Worm (Caenorhabditis elegans) whole organism, late embryonic: ENCODE data around the gene C26E6.1.
"Not testable (repeated sequence)": the region's sequence is repeated elsewhere in the genome, so short reads cannot be mapped to it uniquely, and the experiment has no call there.

Experiments
- C08G9.2 ChIP-seq: sonication (generic microtip); optimal IDR thresholded peaks from 2 replicates; lab custom pipeline; 2016; ENCODE audit warnings: mild to moderate bottlenecking, missing genetic modification characterization, moderate library complexity, missing compliant biosample characterization
- T23F11.4 ChIP-seq: fragments of 200-800 bp; sonication (Bioruptor generic); optimal IDR thresholded peaks from 2 replicates; lab custom pipeline; 2018; ENCODE audit warnings: mild to moderate bottlenecking, missing genetic modification characterization, missing compliant biosample characterization
- ama-1 ChIP-seq: fragments of 150-350 bp; optimal IDR thresholded peaks from 2 replicates; lab custom pipeline; 2014
- ceh-14 ChIP-seq: sonication (generic microtip); optimal IDR thresholded peaks from 2 replicates; lab custom pipeline; 2016; ENCODE audit warnings: missing genotype, missing genetic modification characterization, missing compliant biosample characterization
- ceh-18 ChIP-seq: sonication (generic microtip); optimal IDR thresholded peaks from 2 replicates; lab custom pipeline; 2016; ENCODE audit warnings: missing genetic modification characterization, missing compliant biosample characterization
- ceh-19 ChIP-seq: fragments of 200-800 bp; sonication (Bioruptor generic); optimal IDR thresholded peaks from 2 replicates; lab custom pipeline; 2018; ENCODE audit warnings: mild to moderate bottlenecking, missing genetic modification characterization, missing compliant biosample characterization
- ceh-2 ChIP-seq: sonication (generic microtip); optimal IDR thresholded peaks from 2 replicates; lab custom pipeline; 2016; ENCODE audit warnings: missing genotype, missing genetic modification characterization, missing compliant biosample characterization
- ceh-30 ChIP-seq: fragments of 150-350 bp; optimal IDR thresholded peaks from 2 replicates; lab custom pipeline; 2014; ENCODE audit warnings: missing biosample characterization, missing genetic modification characterization
- ceh-31 ChIP-seq: sonication (generic microtip); optimal IDR thresholded peaks from 2 replicates; lab custom pipeline; 2016; ENCODE audit warnings: missing genetic modification characterization, missing compliant biosample characterization
- ceh-34 ChIP-seq: sonication (generic microtip); optimal IDR thresholded peaks from 2 replicates; lab custom pipeline; 2016; ENCODE audit warnings: mild to moderate bottlenecking, missing genetic modification characterization, missing compliant biosample characterization
- ceh-9 ChIP-seq: sonication (generic microtip); optimal IDR thresholded peaks from 2 replicates; lab custom pipeline; 2016; ENCODE audit warnings: mild to moderate bottlenecking, missing genetic modification characterization, inconsistent platforms, missing compliant biosample characterization
- che-1 ChIP-seq: sonication (generic microtip); optimal IDR thresholded peaks from 2 replicates; lab custom pipeline; 2016; ENCODE audit warnings: mild to moderate bottlenecking, missing genetic modification characterization, missing compliant biosample characterization
- dmd-4 ChIP-seq: sonication (generic microtip); optimal IDR thresholded peaks from 2 replicates; lab custom pipeline; 2016; ENCODE audit warnings: borderline replicate concordance, missing genetic modification characterization, missing compliant biosample characterization
- elt-4 ChIP-seq: sonication (generic microtip); optimal IDR thresholded peaks from 2 replicates; lab custom pipeline; 2016; ENCODE audit warnings: missing genetic modification characterization, missing compliant biosample characterization
- ets-4 ChIP-seq: sonication (generic microtip); optimal IDR thresholded peaks from 2 replicates; lab custom pipeline; 2016; ENCODE audit warnings: missing genetic modification characterization, missing compliant biosample characterization
- fax-1 ChIP-seq: sonication (generic microtip); optimal IDR thresholded peaks from 2 replicates; lab custom pipeline; 2016; ENCODE audit warnings: missing genotype, missing genetic modification characterization, missing compliant biosample characterization
- fkh-10 ChIP-seq: fragments of 150-350 bp; optimal IDR thresholded peaks from 2 replicates; lab custom pipeline; 2014; ENCODE audit warnings: missing biosample characterization, missing genetic modification reagents, missing genetic modification characterization
- hlh-13 ChIP-seq: fragments of 200-800 bp; sonication (Bioruptor generic); optimal IDR thresholded peaks from 2 replicates; lab custom pipeline; 2018; ENCODE audit warnings: mild to moderate bottlenecking, missing genetic modification characterization, missing compliant biosample characterization
- lin-11 ChIP-seq: fragments of 200-800 bp; sonication (Bioruptor generic); optimal IDR thresholded peaks from 2 replicates; lab custom pipeline; 2018; ENCODE audit warnings: mild to moderate bottlenecking, missing genetic modification characterization, missing compliant biosample characterization
- madf-2 ChIP-seq: sonication (generic microtip); optimal IDR thresholded peaks from 2 replicates; lab custom pipeline; 2017; ENCODE audit warnings: missing genetic modification characterization, missing compliant biosample characterization
- mec-3 ChIP-seq: sonication (generic microtip); optimal IDR thresholded peaks from 2 replicates; lab custom pipeline; 2016; ENCODE audit warnings: borderline replicate concordance, missing genetic modification characterization, missing compliant biosample characterization
- nfya-1 ChIP-seq: sonication (generic microtip); optimal IDR thresholded peaks from 2 replicates; lab custom pipeline; 2017; ENCODE audit warnings: missing genetic modification characterization, mild to moderate bottlenecking, missing compliant biosample characterization, antibody characterized with exemption, moderate library complexity
- nhr-11 ChIP-seq: fragments of 150-350 bp; optimal IDR thresholded peaks from 2 replicates; lab custom pipeline; 2014; ENCODE audit warnings: missing biosample characterization, missing genetic modification characterization
- pat-9 ChIP-seq: fragments of 200-800 bp; sonication (Bioruptor generic); optimal IDR thresholded peaks from 2 replicates; lab custom pipeline; 2018; ENCODE audit warnings: mild to moderate bottlenecking, missing genetic modification characterization, moderate library complexity, missing compliant biosample characterization
- pax-1 ChIP-seq: fragments of 150-350 bp; optimal IDR thresholded peaks from 2 replicates; lab custom pipeline; 2014; ENCODE audit warnings: missing biosample characterization, missing genetic modification characterization
- pqm-1 ChIP-seq: sonication (generic microtip); optimal IDR thresholded peaks from 2 replicates; lab custom pipeline; 2016; ENCODE audit warnings: missing genetic modification characterization, missing compliant biosample characterization
- ref-2 ChIP-seq: sonication (generic microtip); optimal IDR thresholded peaks from 2 replicates; lab custom pipeline; 2016; ENCODE audit warnings: missing genetic modification characterization, missing compliant biosample characterization
- sdc-2 ChIP-seq: sonication (generic microtip); optimal IDR thresholded peaks from 2 replicates; lab custom pipeline; 2016; ENCODE audit warnings: missing genotype, missing genetic modification characterization, missing compliant biosample characterization
- tbx-2 ChIP-seq: sonication (generic microtip); optimal IDR thresholded peaks from 2 replicates; lab custom pipeline; 2016; ENCODE audit warnings: missing genetic modification characterization, missing compliant biosample characterization
- tbx-7 ChIP-seq: sonication (generic microtip); optimal IDR thresholded peaks from 2 replicates; lab custom pipeline; 2016; ENCODE audit warnings: missing genotype, missing genetic modification characterization, missing compliant biosample characterization
- unc-86 ChIP-seq: sonication (generic microtip); optimal IDR thresholded peaks from 2 replicates; lab custom pipeline; 2016; ENCODE audit warnings: missing genetic modification characterization, missing compliant biosample characterization
- ztf-16 ChIP-seq: sonication (generic microtip); optimal IDR thresholded peaks from 2 replicates; lab custom pipeline; 2017; ENCODE audit warnings: missing genetic modification characterization, missing compliant biosample characterization

C26E6.1 gene

ce11 chrIII:4980367-4980766 lies 23.7 kb downstream of the C26E6.1 start, which contains the start of gene C27F2.6:
C27F2.6 (minus strand) TSS chrIII:4980467.
- TF ChIP-seq elt-4, ceh-30, pqm-1 (tag; lab: Kevin White, UChicago): not testable (repeated sequence)

- TF ChIP-seq fax-1 (tag; lab: Kevin White, UChicago), result no peak
- no peak for TF ChIP-seq pax-1 (tag; lab: Kevin White, UChicago)
- no peak for TF ChIP-seq ceh-19
- TF ChIP-seq mec-3 (tag; lab: Kevin White, UChicago), result no peak
- TF ChIP-seq nhr-11 (tag; lab: Kevin White, UChicago), result no peak
- no peak for TF ChIP-seq ceh-34
- TF ChIP-seq sdc-2 (tag; lab: Kevin White, UChicago), result no peak
- no peak for TF ChIP-seq pat-9 (tag; lab: Kevin White, UChicago)
- TF ChIP-seq ztf-16 (tag; lab: Kevin White, UChicago), result no peak
- no peak for TF ChIP-seq T23F11.4 (GFP tag; lab: Kevin White, UChicago)
- no peak for TF ChIP-seq madf-2 (tag; lab: Kevin White, UChicago)
- no peak for TF ChIP-seq ceh-18 (tag; lab: Kevin White, UChicago)
- no peak for TF ChIP-seq che-1
- TF ChIP-seq hlh-13 (GFP tag; lab: Kevin White, UChicago), result no peak
- TF ChIP-seq dmd-4 (tag; lab: Kevin White, UChicago), result no peak
Measured at ce11 chrIII:4983961-4984360, 27.3 kb downstream of the C26E6.1 start.

- TF ChIP-seq fkh-10 (GFP tag; lab: Kevin White, UChicago) (no peak), tbx-2 (tag; lab: Kevin White, UChicago) (no peak), nfya-1 (peak; percentile 24), ama-1 (no peak), ceh-14 (tag; lab: Kevin White, UChicago) (no peak)
Measured at ce11 chrIII:4984444-4985086, 27.9 kb downstream of the C26E6.1 start, which contains the start of gene C27F2.7. C27F2.7 (minus strand) TSS chrIII:4984494.

ce11 chrIII:4986790-4987259 lies 30.2 kb downstream of the C26E6.1 start, which contains the start of the genes C27F2.10 and wdr-60:
C27F2.10 (minus strand) TSS chrIII:4986898.
wdr-60 (plus strand) TSS chrIII:4987209.
- peak; percentile 58 for TF ChIP-seq ceh-2 (tag; lab: Kevin White, UChicago)
- peak; percentile 63 for TF ChIP-seq tbx-7 (tag; lab: Kevin White, UChicago)
- TF ChIP-seq unc-86, result no peak
- TF ChIP-seq ceh-31 (tag; lab: Kevin White, UChicago), result peak; percentile 68
- peak; percentile 94 for TF ChIP-seq ets-4
- TF ChIP-seq tbx-2 (tag; lab: Kevin White, UChicago), result peak; percentile 59
- TF ChIP-seq ref-2 (tag; lab: Kevin White, UChicago), result peak; percentile 18
- peak; percentile 21 for TF ChIP-seq mec-3 (tag; lab: Kevin White, UChicago)
- TF ChIP-seq lin-11, result no peak
- peak; percentile 83 for TF ChIP-seq C08G9.2

- TF ChIP-seq ceh-9 (tag; lab: Kevin White, UChicago), result no peak
- TF ChIP-seq pax-1 (tag; lab: Kevin White, UChicago), result no peak
Measured at ce11 chrIII:4987666-4988065, 31.0 kb downstream of the C26E6.1 start.
